Worm (Caenorhabditis elegans): ENCODE data around the gene Y9C9A.5.

Y9C9A.5 gene

ce11 chrIV:4982477-4982876, 40.7 kb downstream of the Y9C9A.5 start, which contains the start of gene E03H12.4:
TSS of gene E03H12.4 (plus strand) at chrIV:4982596.
- TF ChIP-seq efl-1 (optimal IDR thresholded peaks at IDR 0.05) (no peak), efl-1 (GFP tag; optimal IDR thresholded peaks at IDR 0.05 in 1 of 2) (peak in 1 of 2 experiments; percentile 79), nhr-76 (tag; optimal IDR thresholded peaks at IDR 0.05) (no peak)

DNA sequence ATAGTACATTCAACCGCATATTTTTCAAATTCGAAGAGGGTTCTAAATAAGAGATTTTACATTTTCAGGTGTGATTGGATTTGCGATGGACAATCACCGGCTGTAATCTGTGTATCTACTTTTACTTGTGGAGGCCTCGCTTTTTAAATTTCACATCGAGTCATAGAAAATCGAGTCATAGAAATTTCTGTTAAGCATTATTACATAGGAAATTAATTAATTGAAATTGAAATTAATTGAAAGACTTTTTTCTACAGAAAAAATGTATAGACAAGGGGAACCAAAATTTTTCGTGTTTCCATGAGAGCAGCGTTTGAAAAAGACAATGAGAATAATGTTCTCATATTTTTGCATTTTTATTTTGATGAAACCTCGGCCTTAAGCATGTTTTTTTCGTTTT, 42.0 kb downstream of the Y9C9A.5 start, which contains the start of gene clec-176:
Gene clec-176 (plus strand): TSS at position 301 of the 400 bp plus-strand sequence.
- TF ChIP-seq lin-35 (GFP tag; optimal IDR thresholded peaks at IDR 0.05) (no peak), ceh-8 (GFP tag; optimal IDR thresholded peaks at IDR 0.05) (no peak), mef-2 (tag; optimal IDR thresholded peaks at IDR 0.05) (no peak), ama-1 (optimal IDR thresholded peaks at IDR 0.05) (no peak), tlp-1 (tag; optimal IDR thresholded peaks at IDR 0.05) (no peak), elt-3 (tag; optimal IDR thresholded peaks at IDR 0.05) (no peak), efl-3 (GFP tag; optimal IDR thresholded peaks at IDR 0.05) (no peak), nhr-84 (tag; optimal IDR thresholded peaks at IDR 0.05) (no peak), unc-98 (GFP tag; IDR thresholded peaks at IDR 0.05) (no peak)

DNA sequence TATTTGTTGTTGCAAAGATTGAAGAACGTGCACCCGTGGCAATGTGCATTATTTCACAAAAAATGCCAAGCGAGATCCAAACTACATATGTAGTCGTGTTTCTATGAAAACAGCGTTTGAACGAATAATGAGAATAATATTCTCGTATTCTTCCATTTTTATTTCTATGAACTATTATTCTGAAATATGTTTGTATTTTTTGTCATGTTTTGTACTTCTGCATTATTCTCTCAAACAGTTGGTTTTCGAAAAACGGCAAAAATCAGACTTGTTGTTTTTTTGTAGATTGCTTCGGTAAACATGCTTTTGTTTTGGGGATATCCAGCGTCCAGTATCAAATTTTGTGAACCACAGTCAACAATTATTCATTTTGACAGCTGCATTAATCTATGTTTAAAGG, 44.5 kb downstream of the Y9C9A.5 start, which contains the start of gene clec-177:
Gene clec-177 (plus strand): TSS at position 301 of the 400 bp plus-strand sequence.
- TF ChIP-seq lir-3 (tag; optimal IDR thresholded peaks at IDR 0.05; ENCODE audit: poor library complexity) (no peak), sox-4 (tag; optimal IDR thresholded peaks at IDR 0.05) (no peak), dsc-1 (tag; optimal IDR thresholded peaks at IDR 0.05) (no peak), nhr-20 (tag; optimal IDR thresholded peaks at IDR 0.05) (no peak), fos-1 (tag; optimal IDR thresholded peaks at IDR 0.05) (no peak), ama-1 (optimal IDR thresholded peaks at IDR 0.05) (no peak), ets-5 (GFP tag; IDR thresholded peaks at IDR 0.05) (no peak), nhr-71 (tag; optimal IDR thresholded peaks at IDR 0.05) (no peak), ceh-63 (GFP tag; optimal IDR thresholded peaks at IDR 0.05) (no peak), rnt-1 (tag; optimal IDR thresholded peaks at IDR 0.05) (no peak), nhr-28 (tag; optimal IDR thresholded peaks at IDR 0.05) (no peak), lin-14 (GFP tag; optimal IDR thresholded peaks at IDR 0.05) (no peak)

DNA sequence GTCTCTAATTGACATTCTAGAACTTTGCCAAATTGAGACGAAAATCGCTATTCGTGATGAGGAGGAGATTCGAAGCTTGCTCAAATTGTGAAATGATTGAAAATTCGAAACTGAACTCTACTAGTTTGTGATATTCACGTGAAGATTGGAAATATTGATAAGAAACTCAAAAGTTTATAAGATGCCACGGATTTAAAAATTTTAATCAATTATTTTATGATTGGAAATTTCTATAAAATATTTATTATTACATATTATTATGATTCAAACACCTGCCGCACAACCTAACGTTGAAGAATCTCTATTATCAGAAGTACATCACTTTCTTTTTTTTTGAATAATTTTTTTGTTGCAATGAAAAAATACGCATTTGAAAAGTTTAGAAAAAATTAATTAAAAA, 46.8 kb downstream of the Y9C9A.5 start, which contains the start of gene E03H12.7:
Gene E03H12.7 (minus strand): TSS at position 101 of the 400 bp plus-strand sequence.
- TF ChIP-seq egl-27 (tag; optimal IDR thresholded peaks at IDR 0.05), result no peak
- TF ChIP-seq hpl-2 (GFP tag; optimal IDR thresholded peaks at IDR 0.05), result no peak
- no peak for TF ChIP-seq grh-1 (GFP tag; IDR thresholded peaks at IDR 0.05)
- TF ChIP-seq nhr-90 (tag; optimal IDR thresholded peaks at IDR 0.05; ENCODE audit: poor library complexity), result no peak
- TF ChIP-seq lin-35 (GFP tag; optimal IDR thresholded peaks at IDR 0.05), result no peak
- no peak for TF ChIP-seq zip-4 (GFP tag; optimal IDR thresholded peaks at IDR 0.05)
- TF ChIP-seq efl-3 (GFP tag; optimal IDR thresholded peaks at IDR 0.05), result no peak
- TF ChIP-seq rnt-1 (tag; optimal IDR thresholded peaks at IDR 0.05), result no peak
- no peak for TF ChIP-seq ceh-63 (GFP tag; optimal IDR thresholded peaks at IDR 0.05)
- no peak for TF ChIP-seq tlp-1 (tag; optimal IDR thresholded peaks at IDR 0.05)
- TF ChIP-seq sup-37 (GFP tag; optimal IDR thresholded peaks at IDR 0.05), result no peak
- TF ChIP-seq blmp-1 (tag; optimal IDR thresholded peaks at IDR 0.05), result no peak
- TF ChIP-seq efl-1 (optimal IDR thresholded peaks at IDR 0.05), result no peak
- no peak for TF ChIP-seq efl-1 (GFP tag; optimal IDR thresholded peaks at IDR 0.05 in 1 of 2)
- no peak for TF ChIP-seq nhr-19 (GFP tag; conservative IDR thresholded peaks at IDR 0.05)
- TF ChIP-seq ceh-8 (GFP tag; optimal IDR thresholded peaks at IDR 0.05), result no peak
- no peak for TF ChIP-seq nhr-47 (tag; optimal IDR thresholded peaks at IDR 0.05)
- TF ChIP-seq F16B12.6 (tag; optimal IDR thresholded peaks at IDR 0.05), result no peak

- TF ChIP-seq elt-3 (tag; optimal IDR thresholded peaks at IDR 0.05), result no peak
Measured at ce11 chrIV:4992089-4992488, 50.3 kb downstream of the Y9C9A.5 start, which contains the start of gene str-162. TSS of gene str-162 (plus strand) at chrIV:4992389.
